Worm (Caenorhabditis elegans) whole organism, L4 larva: ENCODE measurements around the gene C11G6.2.
A peak's percentile ranks its signal among the peaks of the same experiment; 100 is the strongest.

Experiments
- D1046.2 ChIP-seq: fragments of 200-800 bp; sonication (Bioruptor generic); IDR thresholded peaks from 2 replicates; pipeline ENCODE4 v1.3.6; 2022; ENCODE audit warnings: missing genetic modification characterization, missing compliant biosample characterization
- F10B5.3 ChIP-seq: sonication (generic microtip); optimal IDR thresholded peaks from 2 replicates; lab custom pipeline; 2016; ENCODE audit warnings: mild to moderate bottlenecking, missing genetic modification characterization, missing compliant biosample characterization
- F26F4.8 ChIP-seq: fragments of 200-800 bp; sonication (Bioruptor generic); conservative IDR thresholded peaks from 2 replicates; pipeline ENCODE4 v1.3.6; 2022; ENCODE audit warnings: missing genetic modification characterization, missing compliant biosample characterization
- F37D6.2 ChIP-seq: sonication (generic microtip); optimal IDR thresholded peaks from 2 replicates; lab custom pipeline; 2016; ENCODE audit warnings: mild to moderate bottlenecking, missing genetic modification characterization, missing compliant biosample characterization
- F49E8.2 ChIP-seq: sonication (generic microtip); optimal IDR thresholded peaks from 2 replicates; lab custom pipeline; 2016; ENCODE audit warnings: missing compliant biosample characterization, mild to moderate bottlenecking, missing genetic modification characterization, borderline replicate concordance
- T26A8.4 ChIP-seq: fragments of 200-800 bp; sonication (Bioruptor generic); IDR thresholded peaks from 2 replicates; pipeline ENCODE4 v1.3.6; 2022; ENCODE audit warnings: missing genetic modification characterization, missing compliant biosample characterization
- Y105C5A.15 ChIP-seq: fragments of 200-800 bp; sonication (Bioruptor generic); IDR thresholded peaks from 2 replicates; pipeline ENCODE4 v1.3.6; 2022; ENCODE audit warnings: missing genetic modification characterization, missing compliant biosample characterization
- Y48G9A.11 ChIP-seq: fragments of 200-800 bp; sonication (Bioruptor generic); IDR thresholded peaks from 2 replicates; pipeline ENCODE4 v1.3.6; 2022; ENCODE audit warnings: missing genetic modification reagents, missing genetic modification characterization, missing compliant biosample characterization
- Y75B8A.6 ChIP-seq: fragments of 200-800 bp; sonication (Bioruptor generic); IDR thresholded peaks from 2 replicates; pipeline ENCODE4 v1.3.6; 2022; ENCODE audit warnings: missing genetic modification reagents, missing genetic modification characterization, missing compliant biosample characterization
- ZK546.5 ChIP-seq, 2 experiments: sonication (generic microtip); optimal IDR thresholded peaks; 2 replicates each; lab custom pipeline; 2017; ENCODE audit warnings: missing biosample characterization in 2 of 2, missing genetic modification characterization in 2 of 2
- aly-2 ChIP-seq: sonication (generic microtip); optimal IDR thresholded peaks from 2 replicates; lab custom pipeline; 2018; ENCODE audit warnings: missing biosample characterization, missing genetic modification characterization
- attf-4 ChIP-seq: sonication (generic microtip); optimal IDR thresholded peaks from 3 replicates; lab custom pipeline; 2017; ENCODE audit warnings: missing biosample characterization, missing genetic modification characterization
- ceh-44 ChIP-seq: fragments of 200-800 bp; sonication (Bioruptor generic); IDR thresholded peaks from 2 replicates; pipeline ENCODE4 v1.3.6; 2022; ENCODE audit warnings: missing genetic modification reagents, missing genetic modification characterization, missing compliant biosample characterization
- ceh-82 ChIP-seq: sonication (generic microtip); optimal IDR thresholded peaks from 2 replicates; lab custom pipeline; 2017; ENCODE audit warnings: missing biosample characterization, missing genetic modification characterization
- ctbp-1 ChIP-seq: fragments of 200-800 bp; sonication (Bioruptor generic); IDR thresholded peaks from 2 replicates; pipeline ENCODE4 v1.3.6; 2022; ENCODE audit warnings: missing genetic modification reagents, missing genetic modification characterization, missing compliant biosample characterization
- daf-8 ChIP-seq: fragments of 200-800 bp; sonication (Bioruptor generic); IDR thresholded peaks from 2 replicates; pipeline ENCODE4 v1.3.6; 2022; ENCODE audit warnings: missing genetic modification characterization, missing compliant biosample characterization
- dmd-6 ChIP-seq: fragments of 200-800 bp; sonication (Bioruptor generic); IDR thresholded peaks from 2 replicates; pipeline ENCODE4 v1.3.6; 2022; ENCODE audit warnings: missing genetic modification reagents, missing genetic modification characterization, missing compliant biosample characterization
- dmd-8 ChIP-seq: fragments of 200-800 bp; sonication (Bioruptor generic); IDR thresholded peaks from 2 replicates; pipeline ENCODE4 v1.3.6; 2022; ENCODE audit warnings: missing genetic modification characterization, missing compliant biosample characterization
- dpl-1 ChIP-seq: fragments of 150-350 bp; optimal IDR thresholded peaks from 2 replicates; lab custom pipeline; 2014; ENCODE audit warnings: missing biosample characterization, missing genetic modification reagents, missing genetic modification characterization
- egl-27 ChIP-seq: sonication (generic microtip); optimal IDR thresholded peaks from 3 replicates; lab custom pipeline; 2017; ENCODE audit warnings: missing biosample characterization, missing genetic modification reagents, missing genetic modification characterization
- egl-43 ChIP-seq: fragments of 200-800 bp; sonication (Bioruptor generic); IDR thresholded peaks from 2 replicates; pipeline ENCODE4 v1.3.6; 2022; ENCODE audit warnings: missing genetic modification reagents, missing genetic modification characterization, missing compliant biosample characterization
- fkh-10 ChIP-seq: fragments of 150-350 bp; optimal IDR thresholded peaks from 2 replicates; lab custom pipeline; 2014; ENCODE audit warnings: missing biosample characterization, missing genetic modification reagents, missing genetic modification characterization
- hlh-30 ChIP-seq: sonication (generic microtip); optimal IDR thresholded peaks from 2 replicates; lab custom pipeline; 2017; ENCODE audit warnings: antibody characterized with exemption, mild to moderate bottlenecking, missing genetic modification characterization, missing compliant biosample characterization; ENCODE audit not compliant: insufficient read depth
- hmg-1.1 ChIP-seq: fragments of 200-800 bp; sonication (Bioruptor generic); IDR thresholded peaks from 2 replicates; pipeline ENCODE4 v1.3.6; 2022; ENCODE audit warnings: missing genetic modification reagents, missing genetic modification characterization, missing compliant biosample characterization
- lim-7 ChIP-seq: fragments of 200-800 bp; sonication (Bioruptor generic); IDR thresholded peaks from 2 replicates; pipeline ENCODE4 v1.3.6; 2022; ENCODE audit warnings: missing genetic modification characterization, missing compliant biosample characterization
- lin-1 ChIP-seq: fragments of 200-800 bp; sonication (Bioruptor generic); IDR thresholded peaks from 2 replicates; pipeline ENCODE4 v1.3.6; 2022; ENCODE audit warnings: missing genetic modification reagents, missing genetic modification characterization, missing compliant biosample characterization
- lin-15B ChIP-seq: fragments of 150-350 bp; sonication (generic microtip); optimal IDR thresholded peaks from 3 replicates; lab custom pipeline; 2014; ENCODE audit warnings: missing biosample characterization, missing genetic modification characterization
- lin-38 ChIP-seq: fragments of 200-800 bp; sonication (Bioruptor generic); IDR thresholded peaks from 2 replicates; pipeline ENCODE4 v1.3.6; 2022; ENCODE audit warnings: missing genetic modification reagents, missing genetic modification characterization, missing compliant biosample characterization
- madf-9 ChIP-seq: fragments of 200-800 bp; sonication (Bioruptor generic); conservative IDR thresholded peaks from 2 replicates; pipeline ENCODE4 v1.3.6; 2022; ENCODE audit warnings: missing genetic modification reagents, missing genetic modification characterization, missing compliant biosample characterization
- mes-2 ChIP-seq: sonication (generic microtip); optimal IDR thresholded peaks from 2 replicates; lab custom pipeline; 2016; ENCODE audit warnings: missing genotype, mild to moderate bottlenecking, missing genetic modification characterization, missing compliant biosample characterization; ENCODE audit not compliant: poor library complexity, severe bottlenecking
- mxl-3 ChIP-seq: fragments of 200-800 bp; sonication (Bioruptor generic); optimal IDR thresholded peaks from 2 replicates; lab custom pipeline; 2018; ENCODE audit warnings: mild to moderate bottlenecking, missing genetic modification characterization, missing compliant biosample characterization
- nhr-10 ChIP-seq: fragments of 150-350 bp; optimal IDR thresholded peaks from 2 replicates; lab custom pipeline; 2014; ENCODE audit warnings: missing biosample characterization, missing genetic modification characterization
- nhr-102 ChIP-seq: sonication (generic microtip); optimal IDR thresholded peaks from 2 replicates; lab custom pipeline; 2016; ENCODE audit warnings: mild to moderate bottlenecking, missing genetic modification characterization, moderate library complexity, missing compliant biosample characterization
- nhr-237 ChIP-seq: sonication (generic microtip); optimal IDR thresholded peaks from 2 replicates; lab custom pipeline; 2017; ENCODE audit warnings: missing biosample characterization, missing genetic modification characterization
- nhr-41 ChIP-seq: fragments of 200-800 bp; sonication (Bioruptor generic); IDR thresholded peaks from 2 replicates; pipeline ENCODE4 v1.3.6; 2022; ENCODE audit warnings: missing genetic modification reagents, missing genetic modification characterization, missing compliant biosample characterization
- nhr-48 ChIP-seq: sonication (generic microtip); optimal IDR thresholded peaks from 2 replicates; lab custom pipeline; 2016; ENCODE audit warnings: mild to moderate bottlenecking, missing genetic modification characterization, missing compliant biosample characterization
- pha-4 ChIP-seq, 2 experiments: fragments of 150-350 bp in 1 of 2; fragments of 200-800 bp in 1 of 2; sonication (Bioruptor generic) in 1 of 2; IDR thresholded peaks in 1 of 2; optimal IDR thresholded peaks in 1 of 2; 2 replicates each; pipeline versions ENCODE4 v1.3.6 to Lab custom; 2014 to 2022; ENCODE audit warnings: missing genetic modification characterization in 2 of 2, missing genetic modification reagents in 2 of 2, missing biosample characterization in 1 of 2, missing compliant biosample characterization in 1 of 2
- php-3 ChIP-seq: fragments of 200-800 bp; sonication (Bioruptor generic); IDR thresholded peaks from 2 replicates; pipeline ENCODE4 v1.3.6; 2022; ENCODE audit warnings: missing genetic modification reagents, missing genetic modification characterization, missing compliant biosample characterization
- pqm-1 ChIP-seq: sonication (generic microtip); optimal IDR thresholded peaks from 2 replicates; lab custom pipeline; 2017; ENCODE audit warnings: missing biosample characterization, missing genetic modification characterization
- rbr-2 ChIP-seq: sonication (generic microtip); optimal IDR thresholded peaks from 2 replicates; lab custom pipeline; 2016; ENCODE audit warnings: missing genotype, missing genetic modification characterization, missing compliant biosample characterization
- saeg-2 ChIP-seq: fragments of 200-800 bp; sonication (Bioruptor generic); IDR thresholded peaks from 2 replicates; pipeline ENCODE4 v1.3.6; 2022; ENCODE audit warnings: missing genetic modification reagents, missing genetic modification characterization, missing compliant biosample characterization
- sdz-12 ChIP-seq: fragments of 200-800 bp; sonication (Bioruptor generic); optimal IDR thresholded peaks from 2 replicates; lab custom pipeline; 2018; ENCODE audit warnings: mild to moderate bottlenecking, missing genetic modification characterization, missing compliant biosample characterization
- skn-1 ChIP-seq: fragments of 150-350 bp; optimal IDR thresholded peaks from 2 replicates; lab custom pipeline; 2014; ENCODE audit warnings: missing biosample characterization, missing genetic modification characterization
- snpc-1.2 ChIP-seq: fragments of 200-800 bp; sonication (Bioruptor generic); IDR thresholded peaks from 2 replicates; pipeline ENCODE4 v1.3.6; 2022; ENCODE audit warnings: missing genetic modification reagents, missing genetic modification characterization, missing compliant biosample characterization
- snpc-4 ChIP-seq: fragments of 150-350 bp; optimal IDR thresholded peaks from 2 replicates; lab custom pipeline; 2014; ENCODE audit warnings: missing biosample characterization, missing genetic modification characterization
- spr-1 ChIP-seq: sonication (generic microtip); optimal IDR thresholded peaks from 2 replicates; lab custom pipeline; 2016; ENCODE audit warnings: mild to moderate bottlenecking, missing genetic modification characterization, missing compliant biosample characterization
- spr-3 ChIP-seq: fragments of 200-800 bp; sonication (Bioruptor generic); optimal IDR thresholded peaks from 2 replicates; lab custom pipeline; 2018; ENCODE audit warnings: mild to moderate bottlenecking, missing genetic modification characterization, missing compliant biosample characterization
- tag-97 ChIP-seq: fragments of 200-800 bp; sonication (Bioruptor generic); IDR thresholded peaks from 2 replicates; pipeline ENCODE4 v1.3.6; 2022; ENCODE audit warnings: missing genetic modification characterization, missing compliant biosample characterization
- zag-1 ChIP-seq: fragments of 150-350 bp; optimal IDR thresholded peaks from 2 replicates; lab custom pipeline; 2014; ENCODE audit warnings: missing biosample characterization, missing genetic modification characterization
- zfp-3 ChIP-seq: fragments of 200-800 bp; sonication (Bioruptor generic); conservative IDR thresholded peaks from 2 replicates; pipeline ENCODE4 v1.3.6; 2022; ENCODE audit warnings: missing genetic modification reagents, missing genetic modification characterization, missing compliant biosample characterization
- zip-2 ChIP-seq: fragments of 150-350 bp; optimal IDR thresholded peaks from 2 replicates; lab custom pipeline; 2014; ENCODE audit warnings: missing biosample characterization, missing genetic modification characterization

Gene C11G6.2

DNA sequence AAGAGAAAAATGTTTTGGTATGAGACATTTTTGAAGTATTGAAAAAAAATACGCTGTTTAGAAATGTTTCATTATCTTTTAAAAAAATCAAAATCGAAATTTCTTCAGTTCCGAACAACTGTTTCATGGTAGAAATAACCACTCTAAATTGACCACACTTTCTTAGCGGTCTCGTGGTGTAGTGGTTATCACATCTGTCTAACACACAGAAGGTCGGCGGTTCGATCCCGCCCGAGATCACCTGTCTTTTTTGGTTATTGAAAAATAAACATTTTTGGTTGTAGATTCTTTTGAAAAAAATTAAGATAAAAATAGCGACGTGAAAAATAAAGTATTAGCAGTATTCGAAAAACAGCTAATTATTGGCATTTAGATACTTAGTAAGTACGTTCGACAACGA lies 28.0 kb upstream of the C11G6.2 start:
- TF ChIP-seq rbr-2 (tag; lab: Kevin White, UChicago) (peak; percentile 2), nhr-237 (tag; lab: Kevin White, UChicago) (no peak), dpl-1 (GFP tag; lab: Kevin White, UChicago) (peak; percentile 5), aly-2 (tag; lab: Kevin White, UChicago) (no peak), ctbp-1 (GFP tag; lab: Robert Waterston, UW) (peak; percentile 60; the same call in 1 of the 2 replicates), lim-7 (peak; percentile 82), spr-1 (tag; lab: Kevin White, UChicago) (no peak), madf-9 (GFP tag; lab: Robert Waterston, UW) (peak; percentile 58; the same call in 1 of the 2 replicates), zfp-3 (peak; percentile 45; the same call in 1 of the 2 replicates), Y48G9A.11 (GFP tag; lab: Robert Waterston, UW) (peak; percentile 59; the same call in 1 of the 2 replicates), zag-1 (tag; lab: Kevin White, UChicago) (no peak), sdz-12 (GFP tag; lab: Kevin White, UChicago) (no peak), pha-4 (GFP tag; IDR thresholded peaks at IDR 0.05; lab: Robert Waterston, UW) (peak; percentile 86; the same call in 1 of the 2 replicates), pha-4 (tag; optimal IDR thresholded peaks at IDR 0.05; lab: Kevin White, UChicago) (no peak), mxl-3 (GFP tag; lab: Kevin White, UChicago) (no peak), hmg-1.1 (GFP tag; lab: Robert Waterston, UW) (peak; percentile 56), ceh-44 (GFP tag; lab: Robert Waterston, UW) (peak; percentile 34; the same call in 1 of the 2 replicates), php-3 (GFP tag; lab: Robert Waterston, UW) (peak; percentile 36; the same call in 1 of the 2 replicates), nhr-41 (GFP tag; lab: Robert Waterston, UW) (0 out of 2 replicates have a peak, but pooled peaks have one; percentile 23), ZK546.5 (tag; optimal IDR thresholded peaks at IDR 0.05; lab: Kevin White, UChicago) (no peak), tag-97 (no peak), lin-1 (GFP tag; lab: Robert Waterston, UW) (0 out of 2 replicates have a peak, but pooled peaks have one; percentile 47), nhr-102 (tag; lab: Kevin White, UChicago) (peak; percentile 32), lin-38 (GFP tag; lab: Robert Waterston, UW) (peak; percentile 74), spr-3 (GFP tag; lab: Kevin White, UChicago) (no peak), pqm-1 (tag; lab: Kevin White, UChicago) (no peak), D1046.2 (GFP tag; lab: Robert Waterston, UW) (no peak), snpc-1.2 (GFP tag; lab: Robert Waterston, UW) (peak; percentile 76), snpc-4 (tag; lab: Kevin White, UChicago) (no peak), skn-1 (no peak), mes-2 (tag; lab: Kevin White, UChicago) (peak; percentile 63), fkh-10 (GFP tag; lab: Kevin White, UChicago) (no peak), nhr-48 (tag; lab: Kevin White, UChicago) (peak; percentile 2), hlh-30 (tag; lab: Kevin White, UChicago) (peak; percentile 60), ceh-82 (tag; lab: Kevin White, UChicago) (no peak), T26A8.4 (GFP tag; lab: Robert Waterston, UW) (peak; percentile 60), F37D6.2 (no peak), F26F4.8 (GFP tag; lab: Robert Waterston, UW) (0 out of 2 replicates have a peak, but pooled peaks have one; percentile 28), attf-4 (tag; lab: Kevin White, UChicago) (no peak), egl-27 (tag; lab: Kevin White, UChicago) (no peak), dmd-8 (GFP tag; lab: Robert Waterston, UW) (peak; percentile 82), egl-43 (peak; percentile 73), zip-2 (peak; percentile 18), dmd-6 (GFP tag; lab: Robert Waterston, UW) (peak; percentile 64), daf-8 (GFP tag; lab: Robert Waterston, UW) (no peak), lin-15B (no peak), Y75B8A.6 (GFP tag; lab: Robert Waterston, UW) (no peak), saeg-2 (GFP tag; lab: Robert Waterston, UW) (no peak), Y105C5A.15 (GFP tag; lab: Robert Waterston, UW) (peak; percentile 87; the same call in 1 of the 2 replicates), nhr-10 (tag; lab: Kevin White, UChicago) (no peak), F49E8.2 (peak; percentile 25), F10B5.3 (tag; lab: Kevin White, UChicago) (no peak)
